Fruit fly (Drosophila melanogaster): ENCODE results near the gene Nle.

dm6 chr2L:604060-604459 is 36.1 kb upstream of the Nle start:
- no peak for TF ChIP-seq Dll (optimal IDR thresholded peaks at IDR 0.05)
- TF ChIP-seq pan (optimal IDR thresholded peaks at IDR 0.05): no peak
- TF ChIP-seq CG8478 (optimal IDR thresholded peaks at IDR 0.05): no peak

Measured in whole organism.